Worm (Caenorhabditis elegans): Measurements from ENCODE around the gene sel-11.

sel-11 gene

DNA sequence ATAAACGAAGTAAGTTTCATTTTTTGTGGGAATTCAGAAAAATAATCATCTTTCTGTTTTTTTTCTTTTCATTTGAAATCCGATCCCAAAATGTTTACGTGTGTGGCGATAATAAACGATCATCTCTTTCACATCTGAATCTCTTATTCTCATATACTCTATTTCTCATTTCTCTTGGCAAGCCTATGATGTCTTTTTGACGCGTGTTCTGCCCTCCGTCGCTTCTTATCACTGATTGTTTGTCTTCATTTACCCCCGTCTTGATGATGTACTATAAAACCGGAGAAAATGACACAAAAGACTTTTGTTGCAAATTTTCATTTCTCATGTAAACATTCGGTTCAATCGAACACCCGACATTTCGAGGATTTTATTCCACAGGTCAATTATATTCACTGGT is 10.7 kb downstream of the sel-11 start:
- TF ChIP-seq M03D4.4 (tag; optimal IDR thresholded peaks at IDR 0.05) (no peak), mls-2 (tag; optimal IDR thresholded peaks at IDR 0.05) (no peak), unc-120 (tag; optimal IDR thresholded peaks at IDR 0.05; ENCODE audit: poor library complexity, severe bottlenecking) (peak; percentile 51)

DNA sequence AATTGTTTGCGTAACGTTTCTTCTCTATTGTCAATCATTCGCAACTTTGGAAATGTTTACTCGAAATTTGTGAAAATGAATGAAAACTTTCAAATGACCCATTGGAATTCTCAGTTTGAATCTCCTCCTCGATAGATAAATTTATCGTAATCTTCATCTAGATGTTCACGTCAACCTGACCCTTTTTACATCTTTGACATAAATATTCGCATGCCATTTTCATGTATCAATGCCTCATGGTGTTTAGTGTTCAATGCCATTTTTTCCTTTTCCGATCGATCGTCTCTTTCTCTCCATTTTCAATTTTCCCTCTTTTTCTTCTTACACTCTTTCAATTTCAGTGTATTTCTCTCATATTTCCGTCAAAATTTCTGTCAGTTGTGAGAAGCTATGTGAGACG is 12.2 kb downstream of the sel-11 start:
- TF ChIP-seq snpc-4 (tag; optimal IDR thresholded peaks at IDR 0.05) = no peak
- TF ChIP-seq elt-1 (tag; optimal IDR thresholded peaks at IDR 0.05; ENCODE audit: borderline replicate concordance, insufficient read depth) = peak; percentile 33
- TF ChIP-seq pha-4 (tag; optimal IDR thresholded peaks at IDR 0.05) = no peak
- TF ChIP-seq lin-13 (tag; optimal IDR thresholded peaks at IDR 0.05) = no peak

DNA sequence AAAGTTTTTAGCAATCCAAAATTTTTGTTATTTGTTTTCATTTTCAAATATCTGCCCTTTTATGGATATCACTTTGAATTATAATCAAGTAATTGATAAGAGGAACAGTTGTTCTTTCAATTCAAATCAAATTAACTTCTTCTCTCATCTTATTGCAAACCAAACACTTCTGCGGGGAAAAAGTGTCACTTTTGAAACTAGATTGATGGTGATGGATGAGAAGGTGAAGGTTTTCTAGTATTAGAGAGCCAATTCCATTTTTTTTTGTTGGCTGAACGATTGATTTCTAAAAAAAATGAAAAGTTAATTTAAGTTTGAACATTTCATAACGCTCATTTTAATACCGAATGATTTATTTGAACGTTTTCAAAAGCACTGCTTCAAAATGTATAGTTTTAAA is 12.7 kb downstream of the sel-11 start:
- TF ChIP-seq mep-1 (tag; optimal IDR thresholded peaks at IDR 0.05) (no peak), flh-1 (GFP tag; optimal IDR thresholded peaks at IDR 0.05) (no peak), ceh-39 (tag; optimal IDR thresholded peaks at IDR 0.05) (no peak), nhr-12 (tag; optimal IDR thresholded peaks at IDR 0.05) (no peak), elt-3 (tag; optimal IDR thresholded peaks at IDR 0.05) (no peak), unc-62 (GFP tag; optimal IDR thresholded peaks at IDR 0.05) (peak; percentile 74), mab-5 (tag; optimal IDR thresholded peaks at IDR 0.05) (no peak), pha-4 (tag; optimal IDR thresholded peaks at IDR 0.05) (no peak)

DNA sequence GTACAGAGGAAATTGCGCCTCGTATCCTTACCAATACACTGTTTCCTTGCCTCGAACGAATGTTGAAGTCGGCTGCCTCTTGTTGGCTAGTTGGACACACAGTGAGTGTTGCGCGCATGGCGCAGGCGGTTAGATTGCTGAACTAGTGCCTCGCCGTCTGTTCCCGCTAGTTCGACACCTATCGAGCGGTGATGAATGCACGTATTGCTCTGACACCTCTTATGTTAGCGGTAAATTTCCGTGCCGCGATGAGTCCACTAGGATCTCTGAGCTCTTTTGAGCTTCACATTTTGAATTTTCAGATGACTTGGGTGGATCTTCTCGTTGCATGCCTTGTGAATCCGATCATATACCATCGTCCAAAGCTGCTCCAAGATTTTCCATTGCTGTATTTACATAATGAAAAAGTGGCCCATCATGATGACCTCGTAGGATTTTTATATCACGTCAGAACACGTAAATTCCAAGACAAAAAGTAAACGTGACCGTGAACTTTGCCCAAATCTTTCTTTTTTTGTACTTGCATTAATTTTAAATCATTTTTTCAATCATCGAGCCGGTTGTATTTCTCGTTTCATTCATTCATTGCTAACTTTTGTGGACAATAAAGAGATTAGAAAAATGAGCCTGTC is 15.8 kb downstream of the sel-11 start, which contains the start of gene F55A11.11:
Gene F55A11.11, plus strand, starts transcription at position 341 of the 632 bp plus-strand sequence.
- TF ChIP-seq tbx-8 (GFP tag; optimal IDR thresholded peaks at IDR 0.05) (peak; percentile 86), mls-2 (tag; optimal IDR thresholded peaks at IDR 0.05) (peak; percentile 98), drap-1 (GFP tag; optimal IDR thresholded peaks at IDR 0.05) (peak; percentile 99), pha-4 (tag; optimal IDR thresholded peaks at IDR 0.05) (peak; percentile 92), mab-5 (tag; optimal IDR thresholded peaks at IDR 0.05) (no peak), nhr-237 (tag; optimal IDR thresholded peaks at IDR 0.05) (peak; percentile 41), sptf-1 (tag; optimal IDR thresholded peaks at IDR 0.05) (peak; percentile 98), sem-2 (GFP tag; optimal IDR thresholded peaks at IDR 0.05) (peak; percentile 94), ceh-39 (tag; optimal IDR thresholded peaks at IDR 0.05) (peak; percentile 28), elt-3 (tag; optimal IDR thresholded peaks at IDR 0.05) (no peak), ztf-11 (tag; optimal IDR thresholded peaks at IDR 0.05) (peak; percentile 60), unc-62 (GFP tag; optimal IDR thresholded peaks at IDR 0.05) (peak; percentile 73), blmp-1 (tag; optimal IDR thresholded peaks at IDR 0.05) (no peak), M03D4.4 (tag; optimal IDR thresholded peaks at IDR 0.05) (peak; percentile 97), lin-13 (tag; optimal IDR thresholded peaks at IDR 0.05) (peak; percentile 83), nhr-28 (tag; optimal IDR thresholded peaks at IDR 0.05) (peak; percentile 46), unc-39 (tag; optimal IDR thresholded peaks at IDR 0.05) (peak; percentile 52), ham-2 (GFP tag; optimal IDR thresholded peaks at IDR 0.05) (peak; percentile 98), unc-120 (tag; optimal IDR thresholded peaks at IDR 0.05; ENCODE audit: poor library complexity, severe bottlenecking) (peak; percentile 95), flh-1 (GFP tag; optimal IDR thresholded peaks at IDR 0.05) (peak; percentile 90), nhr-2 (tag; optimal IDR thresholded peaks at IDR 0.05) (no peak), ces-1 (GFP tag; optimal IDR thresholded peaks at IDR 0.05) (no peak), lin-32 (GFP tag; optimal IDR thresholded peaks at IDR 0.05) (peak; percentile 96), snpc-4 (tag; optimal IDR thresholded peaks at IDR 0.05) (no peak), mep-1 (tag; optimal IDR thresholded peaks at IDR 0.05) (peak; percentile 57), lsy-2 (tag; optimal IDR thresholded peaks at IDR 0.05) (peak; percentile 28), hlh-1 (tag; optimal IDR thresholded peaks at IDR 0.05) (peak; percentile 60), cnd-1 (tag; optimal IDR thresholded peaks at IDR 0.05) (peak; percentile 97), zip-8 (tag; optimal IDR thresholded peaks at IDR 0.05) (no peak), nhr-12 (tag; optimal IDR thresholded peaks at IDR 0.05) (peak; percentile 85), ceh-43 (GFP tag; optimal IDR thresholded peaks at IDR 0.05) (peak; percentile 92), nhr-76 (tag; optimal IDR thresholded peaks at IDR 0.05) (no peak), elt-1 (tag; optimal IDR thresholded peaks at IDR 0.05; ENCODE audit: borderline replicate concordance, insufficient read depth) (peak; percentile 17), bed-3 (GFP tag; optimal IDR thresholded peaks at IDR 0.05) (peak; percentile 91), ceh-83 (GFP tag; optimal IDR thresholded peaks at IDR 0.05) (peak; percentile 97)

Measured in whole organism, mixed stage, embryonic.